Worm (Caenorhabditis elegans) whole organism, mixed stage, embryonic: ENCODE results near the gene irg-5.

Experiments used
- M03D4.4 ChIP-seq: sonication (generic microtip); optimal IDR thresholded peaks from 2 replicates; lab custom pipeline; 2017; ENCODE audit warnings: mild to moderate bottlenecking, missing genetic modification characterization, missing compliant biosample characterization
- bed-3 ChIP-seq: fragments of 200-800 bp; sonication (Bioruptor generic); optimal IDR thresholded peaks from 3 replicates; lab custom pipeline; 2018; ENCODE audit warnings: mild to moderate bottlenecking, missing genetic modification characterization, moderate library complexity, missing compliant biosample characterization
- blmp-1 ChIP-seq: fragments of 150-350 bp; optimal IDR thresholded peaks from 2 replicates; lab custom pipeline; 2014; ENCODE audit warnings: missing biosample characterization, missing genetic modification characterization
- ceh-39 ChIP-seq: fragments of 150-350 bp; optimal IDR thresholded peaks from 2 replicates; lab custom pipeline; 2014; ENCODE audit warnings: missing biosample characterization, missing genetic modification characterization
- ceh-43 ChIP-seq: fragments of 200-800 bp; sonication (Bioruptor generic); optimal IDR thresholded peaks from 2 replicates; lab custom pipeline; 2018; ENCODE audit warnings: mild to moderate bottlenecking, missing genetic modification characterization, moderate library complexity, missing compliant biosample characterization
- ceh-83 ChIP-seq: fragments of 200-800 bp; sonication (Bioruptor generic); optimal IDR thresholded peaks from 2 replicates; lab custom pipeline; 2018; ENCODE audit warnings: mild to moderate bottlenecking, missing genetic modification characterization, missing compliant biosample characterization
- ces-1 ChIP-seq: fragments of 150-350 bp; optimal IDR thresholded peaks from 2 replicates; lab custom pipeline; 2014; ENCODE audit warnings: missing biosample characterization, missing genetic modification reagents, missing genetic modification characterization
- cnd-1 ChIP-seq: fragments of 200-800 bp; sonication (Bioruptor generic); optimal IDR thresholded peaks from 2 replicates; lab custom pipeline; 2018; ENCODE audit warnings: mild to moderate bottlenecking, missing genetic modification characterization, missing compliant biosample characterization
- elt-1 ChIP-seq: sonication (generic microtip); optimal IDR thresholded peaks from 2 replicates; lab custom pipeline; 2017; ENCODE audit warnings: missing genetic modification characterization, mild to moderate bottlenecking, missing compliant biosample characterization, antibody characterized with exemption, moderate library complexity, borderline replicate concordance; ENCODE audit not compliant: insufficient read depth
- elt-3 ChIP-seq: fragments of 150-350 bp; optimal IDR thresholded peaks from 2 replicates; lab custom pipeline; 2014; ENCODE audit warnings: missing biosample characterization, missing genetic modification characterization
- flh-1 ChIP-seq: fragments of 200-800 bp; sonication (Bioruptor generic); optimal IDR thresholded peaks from 2 replicates; lab custom pipeline; 2018; ENCODE audit warnings: mild to moderate bottlenecking, missing genetic modification characterization, moderate library complexity, missing compliant biosample characterization
- ham-2 ChIP-seq: fragments of 200-800 bp; sonication (Bioruptor generic); optimal IDR thresholded peaks from 2 replicates; lab custom pipeline; 2018; ENCODE audit warnings: mild to moderate bottlenecking, missing genetic modification characterization, missing compliant biosample characterization
- hlh-1 ChIP-seq: fragments of 150-350 bp; optimal IDR thresholded peaks from 2 replicates; lab custom pipeline; 2014; ENCODE audit warnings: missing biosample characterization, missing genetic modification reagents, missing genetic modification characterization
- lin-13 ChIP-seq: fragments of 150-350 bp; optimal IDR thresholded peaks from 2 replicates; lab custom pipeline; 2014; ENCODE audit warnings: missing biosample characterization, missing genetic modification characterization
- lin-32 ChIP-seq: fragments of 200-800 bp; sonication (Bioruptor generic); optimal IDR thresholded peaks from 2 replicates; lab custom pipeline; 2018; ENCODE audit warnings: mild to moderate bottlenecking, missing genetic modification characterization, missing compliant biosample characterization
- lsy-2 ChIP-seq: fragments of 150-350 bp; optimal IDR thresholded peaks from 2 replicates; lab custom pipeline; 2014; ENCODE audit warnings: missing biosample characterization, missing genetic modification characterization
- mab-5 ChIP-seq: fragments of 150-350 bp; optimal IDR thresholded peaks from 2 replicates; lab custom pipeline; 2014; ENCODE audit warnings: missing biosample characterization, missing genetic modification characterization
- mep-1 ChIP-seq: fragments of 150-350 bp; optimal IDR thresholded peaks from 2 replicates; lab custom pipeline; 2017; ENCODE audit warnings: missing biosample characterization, missing genetic modification reagents, missing genetic modification characterization, inconsistent platforms
- mls-2 ChIP-seq: sonication (generic microtip); optimal IDR thresholded peaks from 2 replicates; lab custom pipeline; 2016; ENCODE audit warnings: mild to moderate bottlenecking, missing genetic modification characterization, moderate library complexity, missing compliant biosample characterization
- nhr-12 ChIP-seq: fragments of 150-350 bp; optimal IDR thresholded peaks from 2 replicates; lab custom pipeline; 2014; ENCODE audit warnings: missing biosample characterization, missing genetic modification characterization
- nhr-2 ChIP-seq: fragments of 150-350 bp; optimal IDR thresholded peaks from 2 replicates; lab custom pipeline; 2014; ENCODE audit warnings: missing biosample characterization, missing genetic modification characterization
- nhr-237 ChIP-seq: fragments of 150-350 bp; optimal IDR thresholded peaks from 2 replicates; lab custom pipeline; 2014; ENCODE audit warnings: missing biosample characterization, missing genetic modification characterization
- nhr-28 ChIP-seq: fragments of 150-350 bp; optimal IDR thresholded peaks from 2 replicates; lab custom pipeline; 2014; ENCODE audit warnings: missing biosample characterization, missing genetic modification characterization
- nhr-76 ChIP-seq: sonication (generic microtip); optimal IDR thresholded peaks from 2 replicates; lab custom pipeline; 2017; ENCODE audit warnings: missing biosample characterization, missing genetic modification characterization
- pha-4 ChIP-seq: fragments of 150-350 bp; optimal IDR thresholded peaks from 2 replicates; lab custom pipeline; 2018; ENCODE audit warnings: missing biosample characterization, missing genetic modification reagents, missing genetic modification characterization
- sem-2 ChIP-seq: fragments of 200-800 bp; sonication (Bioruptor generic); optimal IDR thresholded peaks from 2 replicates; lab custom pipeline; 2018; ENCODE audit warnings: mild to moderate bottlenecking, missing genetic modification characterization, missing compliant biosample characterization
- snpc-4 ChIP-seq: fragments of 150-350 bp; optimal IDR thresholded peaks from 2 replicates; lab custom pipeline; 2014; ENCODE audit warnings: missing biosample characterization, missing genetic modification characterization
- sptf-1 ChIP-seq: sonication (generic microtip); optimal IDR thresholded peaks from 2 replicates; lab custom pipeline; 2017; ENCODE audit warnings: mild to moderate bottlenecking, missing genetic modification characterization, moderate library complexity, missing compliant biosample characterization
- tbx-8 ChIP-seq: fragments of 200-800 bp; sonication (Bioruptor generic); optimal IDR thresholded peaks from 2 replicates; lab custom pipeline; 2018; ENCODE audit warnings: mild to moderate bottlenecking, missing genetic modification characterization, moderate library complexity, missing compliant biosample characterization
- unc-120 ChIP-seq: sonication (generic microtip); optimal IDR thresholded peaks from 2 replicates; lab custom pipeline; 2017; ENCODE audit warnings: missing genetic modification characterization, missing compliant biosample characterization; ENCODE audit not compliant: poor library complexity, severe bottlenecking
- unc-39 ChIP-seq: fragments of 150-350 bp; optimal IDR thresholded peaks from 2 replicates; lab custom pipeline; 2014; ENCODE audit warnings: missing biosample characterization, missing genetic modification characterization
- ztf-11 ChIP-seq: fragments of 150-350 bp; optimal IDR thresholded peaks from 2 replicates; lab custom pipeline; 2014; ENCODE audit warnings: missing biosample characterization, missing genetic modification characterization

The irg-5 gene

ce11 chrV:13739901-13740300 is 1.6 kb upstream of the irg-5 start:
- TF ChIP-seq ceh-39 (no peak), nhr-12 (tag; lab: Kevin White, UChicago) (no peak), hlh-1 (tag; lab: Kevin White, UChicago) (no peak), flh-1 (GFP tag; lab: Kevin White, UChicago) (no peak), lin-32 (no peak), M03D4.4 (tag; lab: Kevin White, UChicago) (no peak), mab-5 (tag; lab: Kevin White, UChicago) (no peak), ces-1 (no peak), pha-4 (tag; lab: Kevin White, UChicago) (no peak), ceh-43 (GFP tag; lab: Kevin White, UChicago) (no peak), cnd-1 (no peak), elt-3 (no peak), snpc-4 (tag; lab: Kevin White, UChicago) (no peak), mep-1 (tag; lab: Kevin White, UChicago) (no peak), lin-13 (tag; lab: Kevin White, UChicago) (no peak), ceh-83 (GFP tag; lab: Kevin White, UChicago) (no peak)

- no peak for TF ChIP-seq flh-1 (GFP tag; lab: Kevin White, UChicago)
- TF ChIP-seq sptf-1 (tag; lab: Kevin White, UChicago), result no peak
- no peak for TF ChIP-seq elt-3
- no peak for TF ChIP-seq ceh-39
- TF ChIP-seq unc-39 (tag; lab: Kevin White, UChicago), result no peak
- TF ChIP-seq elt-1, result no peak
- TF ChIP-seq nhr-237 (tag; lab: Kevin White, UChicago), result no peak
- no peak for TF ChIP-seq nhr-2
- no peak for TF ChIP-seq lin-32
- no peak for TF ChIP-seq mls-2 (tag; lab: Kevin White, UChicago)
- no peak for TF ChIP-seq ztf-11 (tag; lab: Kevin White, UChicago)
- no peak for TF ChIP-seq ham-2
- no peak for TF ChIP-seq lsy-2 (tag; lab: Kevin White, UChicago)
Observed at ce11 chrV:13736147-13736546, 2.1 kb downstream of the irg-5 start, which contains the start of gene F35E12.6. TSS of gene F35E12.6 (minus strand) at chrV:13736247.

- TF ChIP-seq pha-4 (tag; lab: Kevin White, UChicago) (no peak), tbx-8 (GFP tag; lab: Kevin White, UChicago) (no peak), bed-3 (no peak), ceh-39 (no peak), cnd-1 (no peak), lin-13 (tag; lab: Kevin White, UChicago) (no peak)
- TF ChIP-seq, all 35 proteins: peak for 0
Observed at ce11 chrV:13730762-13731161, 7.5 kb downstream of the irg-5 start, which contains the start of gene dct-17. TSS of gene dct-17 (minus strand) at chrV:13730784.

ce11 chrV:13725574-13725973 is 12.7 kb downstream of the irg-5 start, which contains the start of gene fbxa-181:
TSS of gene fbxa-181 (plus strand) at chrV:13725874.
- TF ChIP-seq nhr-76 (tag; lab: Kevin White, UChicago) (no peak), sem-2 (GFP tag; lab: Kevin White, UChicago) (no peak), ceh-39 (no peak), ham-2 (no peak), mep-1 (tag; lab: Kevin White, UChicago) (no peak), M03D4.4 (tag; lab: Kevin White, UChicago) (no peak), elt-3 (no peak), hlh-1 (tag; lab: Kevin White, UChicago) (no peak), nhr-28 (tag; lab: Kevin White, UChicago) (no peak), snpc-4 (tag; lab: Kevin White, UChicago) (no peak), bed-3 (no peak), pha-4 (tag; lab: Kevin White, UChicago) (no peak), tbx-8 (GFP tag; lab: Kevin White, UChicago) (no peak), cnd-1 (no peak), mls-2 (tag; lab: Kevin White, UChicago) (no peak), unc-39 (tag; lab: Kevin White, UChicago) (no peak)

- TF ChIP-seq nhr-28 (tag; lab: Kevin White, UChicago) (no peak), pha-4 (tag; lab: Kevin White, UChicago) (no peak), nhr-12 (tag; lab: Kevin White, UChicago) (no peak), nhr-2 (no peak), cnd-1 (no peak), unc-120 (tag; lab: Kevin White, UChicago) (no peak), blmp-1 (tag; lab: Kevin White, UChicago) (no peak), tbx-8 (GFP tag; lab: Kevin White, UChicago) (no peak), elt-3 (no peak)
Observed at ce11 chrV:13724781-13725180, 13.5 kb downstream of the irg-5 start, which contains the start of gene F35E12.2. TSS of gene F35E12.2 (minus strand) at chrV:13724881.
